Worm (Caenorhabditis elegans) whole organism, mixed stage, embryonic: Measurements from ENCODE around the gene mihp-2.

Experiments
- bed-3 ChIP-seq: fragments of 200-800 bp; sonication (Bioruptor generic); optimal IDR thresholded peaks from 3 replicates; lab custom pipeline; 2018; ENCODE audit warnings: mild to moderate bottlenecking, missing genetic modification characterization, moderate library complexity, missing compliant biosample characterization
- blmp-1 ChIP-seq: fragments of 150-350 bp; optimal IDR thresholded peaks from 2 replicates; lab custom pipeline; 2014; ENCODE audit warnings: missing biosample characterization, missing genetic modification characterization
- ceh-39 ChIP-seq: fragments of 150-350 bp; optimal IDR thresholded peaks from 2 replicates; lab custom pipeline; 2014; ENCODE audit warnings: missing biosample characterization, missing genetic modification characterization
- ceh-83 ChIP-seq: fragments of 200-800 bp; sonication (Bioruptor generic); optimal IDR thresholded peaks from 2 replicates; lab custom pipeline; 2018; ENCODE audit warnings: mild to moderate bottlenecking, missing genetic modification characterization, missing compliant biosample characterization
- ces-1 ChIP-seq: fragments of 150-350 bp; optimal IDR thresholded peaks from 2 replicates; lab custom pipeline; 2014; ENCODE audit warnings: missing biosample characterization, missing genetic modification reagents, missing genetic modification characterization
- cnd-1 ChIP-seq: fragments of 200-800 bp; sonication (Bioruptor generic); optimal IDR thresholded peaks from 2 replicates; lab custom pipeline; 2018; ENCODE audit warnings: mild to moderate bottlenecking, missing genetic modification characterization, missing compliant biosample characterization
- drap-1 ChIP-seq: fragments of 200-800 bp; sonication (Bioruptor generic); optimal IDR thresholded peaks from 3 replicates; lab custom pipeline; 2018; ENCODE audit warnings: mild to moderate bottlenecking, missing genetic modification characterization, missing compliant biosample characterization
- elt-1 ChIP-seq: sonication (generic microtip); optimal IDR thresholded peaks from 2 replicates; lab custom pipeline; 2017; ENCODE audit warnings: missing genetic modification characterization, mild to moderate bottlenecking, missing compliant biosample characterization, antibody characterized with exemption, moderate library complexity, borderline replicate concordance; ENCODE audit not compliant: insufficient read depth
- elt-3 ChIP-seq: fragments of 150-350 bp; optimal IDR thresholded peaks from 2 replicates; lab custom pipeline; 2014; ENCODE audit warnings: missing biosample characterization, missing genetic modification characterization
- flh-1 ChIP-seq: fragments of 200-800 bp; sonication (Bioruptor generic); optimal IDR thresholded peaks from 2 replicates; lab custom pipeline; 2018; ENCODE audit warnings: mild to moderate bottlenecking, missing genetic modification characterization, moderate library complexity, missing compliant biosample characterization
- ham-2 ChIP-seq: fragments of 200-800 bp; sonication (Bioruptor generic); optimal IDR thresholded peaks from 2 replicates; lab custom pipeline; 2018; ENCODE audit warnings: mild to moderate bottlenecking, missing genetic modification characterization, missing compliant biosample characterization
- hlh-1 ChIP-seq: fragments of 150-350 bp; optimal IDR thresholded peaks from 2 replicates; lab custom pipeline; 2014; ENCODE audit warnings: missing biosample characterization, missing genetic modification reagents, missing genetic modification characterization
- lin-32 ChIP-seq: fragments of 200-800 bp; sonication (Bioruptor generic); optimal IDR thresholded peaks from 2 replicates; lab custom pipeline; 2018; ENCODE audit warnings: mild to moderate bottlenecking, missing genetic modification characterization, missing compliant biosample characterization
- lsy-2 ChIP-seq: fragments of 150-350 bp; optimal IDR thresholded peaks from 2 replicates; lab custom pipeline; 2014; ENCODE audit warnings: missing biosample characterization, missing genetic modification characterization
- mab-5 ChIP-seq: fragments of 150-350 bp; optimal IDR thresholded peaks from 2 replicates; lab custom pipeline; 2014; ENCODE audit warnings: missing biosample characterization, missing genetic modification characterization
- mep-1 ChIP-seq: fragments of 150-350 bp; optimal IDR thresholded peaks from 2 replicates; lab custom pipeline; 2017; ENCODE audit warnings: missing biosample characterization, missing genetic modification reagents, missing genetic modification characterization, inconsistent platforms
- mls-2 ChIP-seq: sonication (generic microtip); optimal IDR thresholded peaks from 2 replicates; lab custom pipeline; 2016; ENCODE audit warnings: mild to moderate bottlenecking, missing genetic modification characterization, moderate library complexity, missing compliant biosample characterization
- nhr-12 ChIP-seq: fragments of 150-350 bp; optimal IDR thresholded peaks from 2 replicates; lab custom pipeline; 2014; ENCODE audit warnings: missing biosample characterization, missing genetic modification characterization
- nhr-2 ChIP-seq: fragments of 150-350 bp; optimal IDR thresholded peaks from 2 replicates; lab custom pipeline; 2014; ENCODE audit warnings: missing biosample characterization, missing genetic modification characterization
- nhr-237 ChIP-seq: fragments of 150-350 bp; optimal IDR thresholded peaks from 2 replicates; lab custom pipeline; 2014; ENCODE audit warnings: missing biosample characterization, missing genetic modification characterization
- nhr-28 ChIP-seq: fragments of 150-350 bp; optimal IDR thresholded peaks from 2 replicates; lab custom pipeline; 2014; ENCODE audit warnings: missing biosample characterization, missing genetic modification characterization
- nhr-76 ChIP-seq: sonication (generic microtip); optimal IDR thresholded peaks from 2 replicates; lab custom pipeline; 2017; ENCODE audit warnings: missing biosample characterization, missing genetic modification characterization
- pha-4 ChIP-seq: fragments of 150-350 bp; optimal IDR thresholded peaks from 2 replicates; lab custom pipeline; 2018; ENCODE audit warnings: missing biosample characterization, missing genetic modification reagents, missing genetic modification characterization
- sem-2 ChIP-seq: fragments of 200-800 bp; sonication (Bioruptor generic); optimal IDR thresholded peaks from 2 replicates; lab custom pipeline; 2018; ENCODE audit warnings: mild to moderate bottlenecking, missing genetic modification characterization, missing compliant biosample characterization
- snpc-4 ChIP-seq: fragments of 150-350 bp; optimal IDR thresholded peaks from 2 replicates; lab custom pipeline; 2014; ENCODE audit warnings: missing biosample characterization, missing genetic modification characterization
- sptf-1 ChIP-seq: sonication (generic microtip); optimal IDR thresholded peaks from 2 replicates; lab custom pipeline; 2017; ENCODE audit warnings: mild to moderate bottlenecking, missing genetic modification characterization, moderate library complexity, missing compliant biosample characterization
- tbx-8 ChIP-seq: fragments of 200-800 bp; sonication (Bioruptor generic); optimal IDR thresholded peaks from 2 replicates; lab custom pipeline; 2018; ENCODE audit warnings: mild to moderate bottlenecking, missing genetic modification characterization, moderate library complexity, missing compliant biosample characterization
- unc-120 ChIP-seq: sonication (generic microtip); optimal IDR thresholded peaks from 2 replicates; lab custom pipeline; 2017; ENCODE audit warnings: missing genetic modification characterization, missing compliant biosample characterization; ENCODE audit not compliant: poor library complexity, severe bottlenecking
- unc-39 ChIP-seq: fragments of 150-350 bp; optimal IDR thresholded peaks from 2 replicates; lab custom pipeline; 2014; ENCODE audit warnings: missing biosample characterization, missing genetic modification characterization
- unc-62 ChIP-seq: fragments of 150-350 bp; optimal IDR thresholded peaks from 2 replicates; lab custom pipeline; 2014; ENCODE audit warnings: missing biosample characterization, missing genetic modification reagents, missing genetic modification characterization
- zip-8 ChIP-seq: fragments of 150-350 bp; optimal IDR thresholded peaks from 2 replicates; lab custom pipeline; 2014; ENCODE audit warnings: missing biosample characterization, missing genetic modification characterization
- ztf-11 ChIP-seq: fragments of 150-350 bp; optimal IDR thresholded peaks from 2 replicates; lab custom pipeline; 2014; ENCODE audit warnings: missing biosample characterization, missing genetic modification characterization

mihp-2 gene

DNA sequence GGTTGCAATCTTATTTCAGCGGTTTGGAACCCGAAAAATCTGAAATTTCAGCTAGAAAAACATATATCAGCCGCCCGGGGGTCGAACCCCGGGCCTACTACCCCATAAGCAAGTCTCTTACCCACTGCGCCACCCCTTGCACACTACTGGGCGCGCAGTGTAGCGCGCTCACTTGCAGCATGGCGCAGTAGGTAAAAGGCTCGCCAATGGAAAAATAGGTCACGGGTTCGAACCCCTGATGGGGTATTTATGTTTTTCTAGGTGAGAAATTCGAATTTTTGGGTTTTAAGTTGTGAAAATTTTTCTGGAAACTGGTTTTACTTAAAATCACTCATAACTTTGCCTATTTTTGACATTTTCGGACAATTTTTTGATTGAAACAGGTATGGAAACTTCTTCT, 9.0 kb downstream of the mihp-2 start:
- TF ChIP-seq snpc-4 (tag; lab: Kevin White, UChicago) (no peak), nhr-28 (no peak), bed-3 (GFP tag; lab: Kevin White, UChicago) (no peak), sem-2 (no peak), ham-2 (no peak), nhr-2 (tag; lab: Kevin White, UChicago) (no peak)

DNA sequence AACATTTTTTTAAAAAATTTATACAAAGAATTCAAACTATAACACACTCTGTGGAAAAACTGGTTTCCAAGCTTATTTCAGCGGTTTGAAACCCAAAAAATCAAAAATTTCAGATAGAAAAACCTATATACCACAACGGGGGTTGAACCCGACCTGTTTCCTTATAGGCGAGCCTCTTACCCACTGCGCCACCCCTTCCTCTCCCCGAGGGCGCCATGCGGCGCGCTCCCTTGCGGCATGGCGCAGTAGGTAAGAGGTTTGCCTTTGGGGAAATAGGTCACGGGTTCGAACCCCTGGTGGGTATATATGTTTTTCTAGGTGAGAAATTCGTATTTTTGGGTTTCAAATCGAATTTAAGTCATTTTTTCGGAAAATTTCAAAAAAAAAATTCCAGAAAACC, 9.5 kb downstream of the mihp-2 start:
- TF ChIP-seq unc-120 (tag; lab: Kevin White, UChicago) (no peak), nhr-2 (tag; lab: Kevin White, UChicago) (no peak), zip-8 (tag; lab: Kevin White, UChicago) (no peak), pha-4 (no peak), unc-39 (no peak), lsy-2 (no peak), nhr-28 (no peak), tbx-8 (GFP tag; lab: Kevin White, UChicago) (no peak), nhr-76 (no peak), drap-1 (GFP tag; lab: Kevin White, UChicago) (no peak), ceh-83 (GFP tag; lab: Kevin White, UChicago) (no peak)

- TF ChIP-seq ceh-39 (tag; lab: Kevin White, UChicago) (no peak), flh-1 (GFP tag; lab: Kevin White, UChicago) (no peak), ham-2 (no peak), sptf-1 (tag; lab: Kevin White, UChicago) (no peak), lsy-2 (no peak), mep-1 (no peak), tbx-8 (GFP tag; lab: Kevin White, UChicago) (no peak)
Observed at ce11 chrV:18917396-18917795, 13.8 kb downstream of the mihp-2 start.

ce11 chrV:18930748-18931147, 27.2 kb downstream of the mihp-2 start:
- TF ChIP-seq sptf-1 (tag; lab: Kevin White, UChicago), result no peak

ce11 chrV:18931279-18931678, 27.7 kb downstream of the mihp-2 start, which contains the start of gene ptr-22:
TSS of gene ptr-22 (minus strand) at chrV:18931379.
- TF ChIP-seq lin-32 (GFP tag; lab: Kevin White, UChicago) (no peak), mab-5 (tag; lab: Kevin White, UChicago) (no peak), cnd-1 (no peak), nhr-237 (tag; lab: Kevin White, UChicago) (no peak), ztf-11 (tag; lab: Kevin White, UChicago) (no peak), elt-3 (tag; lab: Kevin White, UChicago) (no peak), blmp-1 (no peak), sptf-1 (tag; lab: Kevin White, UChicago) (no peak), hlh-1 (tag; lab: Kevin White, UChicago) (no peak), mep-1 (no peak), nhr-2 (tag; lab: Kevin White, UChicago) (no peak), nhr-12 (tag; lab: Kevin White, UChicago) (no peak), drap-1 (GFP tag; lab: Kevin White, UChicago) (no peak), snpc-4 (tag; lab: Kevin White, UChicago) (no peak)

DNA sequence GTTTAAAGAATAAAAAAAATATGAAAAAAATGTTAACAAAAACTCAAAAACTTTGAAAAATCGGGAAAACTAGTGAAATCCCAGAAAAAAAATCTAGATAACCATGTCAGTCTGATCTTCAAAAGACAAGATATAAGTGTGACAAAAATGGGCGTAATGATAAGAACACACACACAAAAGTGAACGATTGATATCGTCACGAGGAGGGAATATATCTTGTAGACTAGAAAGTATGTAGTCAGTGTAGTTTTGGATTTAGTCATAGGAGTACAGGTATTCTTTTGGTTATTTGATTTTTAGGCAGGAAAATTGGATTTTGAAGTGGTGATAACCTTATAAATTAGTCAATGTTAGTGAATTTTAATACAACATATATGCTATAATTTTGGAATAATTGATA, 31.0 kb downstream of the mihp-2 start:
- no peak for TF ChIP-seq snpc-4 (tag; lab: Kevin White, UChicago)
- TF ChIP-seq mls-2 (tag; lab: Kevin White, UChicago), result no peak
- no peak for TF ChIP-seq lsy-2
- no peak for TF ChIP-seq tbx-8 (GFP tag; lab: Kevin White, UChicago)
- no peak for TF ChIP-seq unc-39
- TF ChIP-seq blmp-1, result no peak
- no peak for TF ChIP-seq elt-1 (tag; lab: Kevin White, UChicago)
- no peak for TF ChIP-seq nhr-12 (tag; lab: Kevin White, UChicago)
- no peak for TF ChIP-seq elt-3 (tag; lab: Kevin White, UChicago)
- no peak for TF ChIP-seq mep-1
- TF ChIP-seq ces-1 (GFP tag; lab: Kevin White, UChicago), result no peak
- no peak for TF ChIP-seq unc-62 (GFP tag; lab: Kevin White, UChicago)
- no peak for TF ChIP-seq cnd-1
- no peak for TF ChIP-seq bed-3 (GFP tag; lab: Kevin White, UChicago)
- no peak for TF ChIP-seq zip-8 (tag; lab: Kevin White, UChicago)
